Fruit fly (Drosophila melanogaster) whole organism, embryonic: ENCODE data around the gene CG10874.

Source experiments
- Awh ChIP-seq: fragments of 200-800 bp; sonication (Bioruptor generic); IDR thresholded peaks from 2 replicates; pipeline ENCODE4, ENCODE4 v1.3.6; 2022; ENCODE audit warnings: missing biosample characterization, missing genetic modification characterization
- Blimp-1 ChIP-seq: fragments of 200-800 bp; sonication (Bioruptor generic); optimal IDR thresholded peaks from 3 replicates; lab custom pipeline; 2018; ENCODE audit warnings: missing biosample characterization, missing genetic modification characterization, mild to moderate bottlenecking, moderate library complexity, missing genetic modification reagents
- CG10565 ChIP-seq: fragments of 200-800 bp; sonication (Bioruptor generic); optimal IDR thresholded peaks from 3 replicates; lab custom pipeline; 2016; ENCODE audit warnings: missing biosample characterization, mild to moderate bottlenecking, missing genetic modification characterization
- CG12071 ChIP-seq: fragments of 200-800 bp; sonication (Bioruptor generic); optimal IDR thresholded peaks from 3 replicates; lab custom pipeline; 2018; ENCODE audit warnings: missing biosample characterization, mild to moderate bottlenecking, missing genetic modification characterization
- CG12104 ChIP-seq: fragments of 200-800 bp; sonication (Bioruptor generic); optimal IDR thresholded peaks from 3 replicates; lab custom pipeline; 2016; ENCODE audit warnings: missing biosample characterization, missing genetic modification characterization
- CG12155 ChIP-seq: fragments of 200-800 bp; sonication (Bioruptor generic); optimal IDR thresholded peaks from 3 replicates; lab custom pipeline; 2016; ENCODE audit warnings: missing biosample characterization, missing genetic modification characterization
- CG13287 ChIP-seq: fragments of 200-800 bp; sonication (Bioruptor generic); IDR thresholded peaks from 2 replicates; pipeline ENCODE4 v1.3.6; 2022; ENCODE audit warnings: missing biosample characterization, missing genetic modification characterization; ENCODE audit not compliant: partially characterized antibody
- CG15696 ChIP-seq: fragments of 200-800 bp; sonication (Bioruptor generic); optimal IDR thresholded peaks from 2 replicates; lab custom pipeline; 2019; ENCODE audit warnings: missing biosample characterization, mild to moderate bottlenecking, missing genetic modification characterization, moderate library complexity
- CG16815 ChIP-seq: fragments of 200-800 bp; sonication (Bioruptor generic); optimal IDR thresholded peaks from 3 replicates; lab custom pipeline; 2017; ENCODE audit warnings: missing biosample characterization, mild to moderate bottlenecking, missing genetic modification characterization
- CG17186 ChIP-seq: fragments of 200-800 bp; sonication (Bioruptor generic); optimal IDR thresholded peaks from 3 replicates; lab custom pipeline; 2017; ENCODE audit warnings: missing biosample characterization, missing genetic modification reagents, missing genetic modification characterization
- CG17829 ChIP-seq: fragments of 200-800 bp; optimal IDR thresholded peaks from 2 replicates; lab custom pipeline; 2019; ENCODE audit warnings: missing biosample characterization, mild to moderate bottlenecking, missing genetic modification characterization, moderate library complexity
- CG18011 ChIP-seq: fragments of 200-800 bp; sonication (Bioruptor generic); optimal IDR thresholded peaks from 2 replicates; lab custom pipeline; 2017; ENCODE audit warnings: missing biosample characterization, missing genetic modification characterization, mild to moderate bottlenecking, moderate library complexity, missing genotype
- CG30403 ChIP-seq: fragments of 200-800 bp; sonication (Bioruptor generic); optimal IDR thresholded peaks from 3 replicates; lab custom pipeline; 2016; ENCODE audit warnings: missing biosample characterization, missing genetic modification characterization
- CG3163 ChIP-seq: fragments of 200-800 bp; sonication (Bioruptor generic); optimal IDR thresholded peaks from 3 replicates; lab custom pipeline; 2016; ENCODE audit warnings: missing biosample characterization, missing genetic modification characterization
- CG4707 ChIP-seq: fragments of 200-800 bp; sonication (Bioruptor generic); optimal IDR thresholded peaks from 2 replicates; lab custom pipeline; 2018; ENCODE audit warnings: missing biosample characterization, mild to moderate bottlenecking, missing genetic modification characterization, moderate library complexity
- CG4730 ChIP-seq: fragments of 200-800 bp; sonication (Bioruptor generic); IDR thresholded peaks from 2 replicates; pipeline ENCODE4 v1.3.6; 2022; ENCODE audit warnings: missing biosample characterization, missing genetic modification characterization
- CG6175 ChIP-seq: fragments of 200-800 bp; sonication (Bioruptor generic); IDR thresholded peaks from 3 replicates; pipeline ENCODE4 v1.3.6; 2022; ENCODE audit warnings: missing biosample characterization, missing genetic modification characterization
- CG6689 ChIP-seq: fragments of 200-800 bp; sonication (Bioruptor generic); IDR thresholded peaks from 2 replicates; pipeline ENCODE4 v1.3.6; 2022; ENCODE audit warnings: missing biosample characterization, missing genetic modification characterization
- CG7745 ChIP-seq: fragments of 200-800 bp; sonication (Bioruptor generic); optimal IDR thresholded peaks from 2 replicates; lab custom pipeline; 2018; ENCODE audit warnings: missing biosample characterization, mild to moderate bottlenecking, missing genetic modification characterization, moderate library complexity
- CG7786 ChIP-seq: fragments of 200-800 bp; sonication (Bioruptor generic); optimal IDR thresholded peaks from 2 replicates; lab custom pipeline; 2016; ENCODE audit warnings: missing biosample characterization, missing genetic modification characterization
- CG7839 ChIP-seq: fragments of 200-800 bp; sonication (Bioruptor generic); optimal IDR thresholded peaks from 3 replicates; lab custom pipeline; 2018; ENCODE audit warnings: missing biosample characterization, mild to moderate bottlenecking, missing genetic modification characterization, moderate library complexity
- CG7963 ChIP-seq: fragments of 200-800 bp; sonication (Bioruptor generic); IDR thresholded peaks from 3 replicates; pipeline ENCODE4 v1.3.6; 2022; ENCODE audit warnings: missing biosample characterization, missing genetic modification characterization; ENCODE audit not compliant: partially characterized antibody
- CG8478 ChIP-seq: fragments of >200 bp; optimal IDR thresholded peaks from 2 replicates; lab custom pipeline; 2018
- CkIIα-i1 ChIP-seq: fragments of 200-800 bp; sonication (Bioruptor generic); IDR thresholded peaks from 2 replicates; pipeline ENCODE4 v1.3.6; 2022; ENCODE audit warnings: missing biosample characterization, missing genetic modification characterization
- Deaf1 ChIP-seq: fragments of 200-800 bp; optimal IDR thresholded peaks from 3 replicates; lab custom pipeline; 2019; ENCODE audit warnings: missing biosample characterization, mild to moderate bottlenecking, missing genetic modification characterization, moderate library complexity
- Doc3 ChIP-seq: fragments of 200-800 bp; sonication (Bioruptor generic); IDR thresholded peaks from 3 replicates; pipeline ENCODE4 v1.3.6; 2022; ENCODE audit warnings: missing biosample characterization, missing genetic modification characterization; ENCODE audit not compliant: partially characterized antibody
- ERR ChIP-seq: fragments of 200-800 bp; sonication (Bioruptor generic); optimal IDR thresholded peaks from 2 replicates; lab custom pipeline; 2016; ENCODE audit warnings: missing biosample characterization, missing genetic modification characterization
- Eip74EF ChIP-seq, 2 experiments: fragments of 200-800 bp in 1 of 2; fragments of >200 bp in 1 of 2; sonication (Bioruptor generic) in 1 of 2; optimal IDR thresholded peaks; 2 replicates each; lab custom pipeline; 2017 to 2019; ENCODE audit warnings: missing biosample characterization in 2 of 2, missing genetic modification characterization in 2 of 2, mild to moderate bottlenecking in 1 of 2, moderate library complexity in 1 of 2
- HLH3B ChIP-seq: fragments of 200-800 bp; sonication (Bioruptor generic); IDR thresholded peaks from 2 replicates; pipeline ENCODE4 v1.3.6; 2022; ENCODE audit warnings: missing biosample characterization, missing genetic modification characterization
- Lpt ChIP-seq: fragments of >200 bp; optimal IDR thresholded peaks from 2 replicates; lab custom pipeline; 2018; ENCODE audit warnings: missing biosample characterization, missing genetic modification characterization
- MESR4 ChIP-seq: fragments of 200-800 bp; sonication (Bioruptor generic); optimal IDR thresholded peaks from 2 replicates; lab custom pipeline; 2018; ENCODE audit warnings: missing biosample characterization, mild to moderate bottlenecking, missing genetic modification characterization, moderate library complexity
- Med ChIP-seq: fragments of 200-800 bp; sonication (Bioruptor generic); peaks from one replicate; lab custom pipeline; 2016; ENCODE audit warnings: missing biosample characterization, missing genetic modification characterization, mild to moderate bottlenecking, inconsistent platforms, moderate library complexity
- Meics ChIP-seq: fragments of 200-800 bp; sonication (Bioruptor generic); optimal IDR thresholded peaks from 2 replicates; lab custom pipeline; 2017; ENCODE audit warnings: missing biosample characterization, mild to moderate bottlenecking, missing genetic modification characterization
- ab ChIP-seq: fragments of 200-800 bp; sonication (Bioruptor generic); optimal IDR thresholded peaks from 2 replicates; lab custom pipeline; 2016; ENCODE audit warnings: missing biosample characterization, missing genetic modification characterization
- ase ChIP-seq: fragments of 200-800 bp; sonication (Bioruptor generic); IDR thresholded peaks from 3 replicates; pipeline ENCODE4 v1.3.6; 2022; ENCODE audit warnings: missing biosample characterization, missing genetic modification characterization
- bcd ChIP-seq: fragments of 200-800 bp; sonication (Bioruptor generic); optimal IDR thresholded peaks from 2 replicates; lab custom pipeline; 2017; ENCODE audit warnings: missing biosample characterization, mild to moderate bottlenecking, missing genetic modification characterization
- crc ChIP-seq: fragments of 200-800 bp; sonication (Bioruptor generic); optimal IDR thresholded peaks from 2 replicates; lab custom pipeline; 2016; ENCODE audit warnings: missing biosample characterization, missing genetic modification characterization
- dm ChIP-seq: fragments of 200-800 bp; sonication (Bioruptor generic); optimal IDR thresholded peaks from 3 replicates; lab custom pipeline; 2016; ENCODE audit warnings: missing biosample characterization, missing genetic modification characterization
- fd102C ChIP-seq: fragments of 200-800 bp; sonication (Bioruptor generic); optimal IDR thresholded peaks from 2 replicates; lab custom pipeline; 2018; ENCODE audit warnings: missing biosample characterization, mild to moderate bottlenecking, missing genetic modification characterization, moderate library complexity
- ken ChIP-seq: fragments of 200-800 bp; sonication (Bioruptor generic); IDR thresholded peaks from 3 replicates; pipeline ENCODE4 v1.3.6; 2022; ENCODE audit warnings: missing biosample characterization, missing genetic modification characterization
- nom ChIP-seq: fragments of 200-800 bp; sonication (Bioruptor generic); optimal IDR thresholded peaks from 2 replicates; lab custom pipeline; 2017; ENCODE audit warnings: missing biosample characterization, missing genetic modification characterization, mild to moderate bottlenecking, moderate library complexity, missing genetic modification reagents
- pfk ChIP-seq: fragments of 200-800 bp; sonication (Bioruptor generic); optimal IDR thresholded peaks from 2 replicates; lab custom pipeline; 2018; ENCODE audit warnings: missing biosample characterization, mild to moderate bottlenecking, missing genetic modification characterization, moderate library complexity
- pum ChIP-seq: fragments of 200-800 bp; sonication (Bioruptor generic); optimal IDR thresholded peaks from 2 replicates; lab custom pipeline; 2016; ENCODE audit warnings: missing biosample characterization, missing genetic modification characterization
- sima ChIP-seq: fragments of 200-800 bp; sonication (Bioruptor generic); optimal IDR thresholded peaks from 2 replicates; lab custom pipeline; 2016; ENCODE audit warnings: missing biosample characterization, missing genetic modification characterization
- slou ChIP-seq: fragments of 200-800 bp; sonication (Bioruptor generic); optimal IDR thresholded peaks from 3 replicates; lab custom pipeline; 2016; ENCODE audit warnings: missing biosample characterization, missing genetic modification characterization
- slp2 ChIP-seq: fragments of 200-800 bp; sonication (Bioruptor generic); optimal IDR thresholded peaks from 2 replicates; lab custom pipeline; 2016; ENCODE audit warnings: missing biosample characterization, missing genetic modification characterization
- so ChIP-seq: fragments of 200-800 bp; sonication (Bioruptor generic); IDR thresholded peaks from 3 replicates; pipeline ENCODE4 v1.3.6; 2022; ENCODE audit warnings: missing biosample characterization, missing genetic modification characterization
- sqz ChIP-seq: fragments of 200-800 bp; sonication (Bioruptor generic); optimal IDR thresholded peaks from 3 replicates; lab custom pipeline; 2018; ENCODE audit warnings: missing biosample characterization, mild to moderate bottlenecking, missing genetic modification characterization
- zfh2 ChIP-seq: fragments of 200-800 bp; sonication (Bioruptor generic); optimal IDR thresholded peaks from 2 replicates; lab custom pipeline; 2016; ENCODE audit warnings: missing biosample characterization, missing genetic modification characterization

Gene CG10874

dm6 chr2L:2226259-2227121 lies 34.3 kb upstream of the CG10874 start, which contains the start of the genes CG15387 and sau (continued):
- TF ChIP-seq bcd (peak; percentile 82), fd102C (GFP tag; lab: Kevin White, UChicago) (no peak), nom (GFP tag; lab: Kevin White, UChicago) (peak; percentile 38), Med (peak; percentile 99), Meics (GFP tag; lab: Kevin White, UChicago) (peak; percentile 86), Blimp-1 (GFP tag; lab: Kevin White, UChicago) (peak; percentile 80), ase (GFP tag; lab: Robert Waterston, UW) (peak; percentile 68; the same call in 2 of the 3 replicates), Eip74EF (GFP tag; optimal IDR thresholded peaks at IDR 0.05; lab: Kevin White, UChicago) (peak in 1 of 2 experiments; percentile 65), crc (GFP tag; lab: Kevin White, UChicago) (peak; percentile 88), ERR (GFP tag; lab: Kevin White, UChicago) (peak; percentile 80), sima (GFP tag; lab: Kevin White, UChicago) (peak; percentile 56), HLH3B (GFP tag; lab: Robert Waterston, UW) (peak; percentile 79), CG12155 (GFP tag; lab: Kevin White, UChicago) (peak; percentile 89), CG13287 (GFP tag; lab: Robert Waterston, UW) (peak; percentile 95), CG15696 (tag; lab: Kevin White, UChicago) (peak; percentile 86), slp2 (GFP tag; lab: Kevin White, UChicago) (peak; percentile 90), dm (GFP tag; lab: Kevin White, UChicago) (peak; percentile 82), slou (peak; percentile 88), CkIIα-i1 (GFP tag; lab: Robert Waterston, UW) (no peak), pfk (GFP tag; lab: Kevin White, UChicago) (peak; percentile 32), sqz (GFP tag; lab: Kevin White, UChicago) (peak; percentile 65), CG6175 (GFP tag; lab: Robert Waterston, UW) (peak; percentile 11; the same call in 1 of the 3 replicates), zfh2 (GFP tag; lab: Kevin White, UChicago) (peak; percentile 93), CG30403 (peak; percentile 94), Awh (peak; percentile 65), CG7963 (GFP tag; lab: Robert Waterston, UW) (peak; percentile 77; the same call in 2 of the 3 replicates), Deaf1 (peak; percentile 59), CG17829 (peak; percentile 93), CG4707 (GFP tag; lab: Kevin White, UChicago) (peak; percentile 52), Lpt (GFP tag; lab: Kevin White, UChicago) (no peak), CG7745 (tag; lab: Kevin White, UChicago) (no peak), CG6689 (GFP tag; lab: Robert Waterston, UW) (peak; percentile 83), CG18011 (GFP tag; lab: Kevin White, UChicago) (peak; percentile 71), CG3163 (peak; percentile 79), CG10565 (GFP tag; lab: Kevin White, UChicago) (no peak), CG8478 (lab: Kevin White, UChicago) (no peak), Doc3 (GFP tag; lab: Robert Waterston, UW) (peak; percentile 97), CG7839 (tag; lab: Kevin White, UChicago) (peak; percentile 85), CG12071 (GFP tag; lab: Kevin White, UChicago) (peak; percentile 75), pum (GFP tag; lab: Kevin White, UChicago) (peak; percentile 93), ken (GFP tag; lab: Robert Waterston, UW) (peak; percentile 86), MESR4 (GFP tag; lab: Kevin White, UChicago) (peak; percentile 42), CG12104 (GFP tag; lab: Kevin White, UChicago) (peak; percentile 81), ab (GFP tag; lab: Kevin White, UChicago) (no peak), CG7786 (GFP tag; lab: Kevin White, UChicago) (peak; percentile 91), CG16815 (GFP tag; lab: Kevin White, UChicago) (peak; percentile 70), CG17186 (peak; percentile 79), CG4730 (GFP tag; lab: Robert Waterston, UW) (peak; percentile 66), so (peak; percentile 82)
